Worm (Caenorhabditis elegans) whole organism, L4 larva: Measurements from ENCODE around the gene csn-1.

Experiments used
- D1046.2 ChIP-seq: fragments of 200-800 bp; sonication (Bioruptor generic); IDR thresholded peaks from 2 replicates; pipeline ENCODE4 v1.3.6; 2022; ENCODE audit warnings: missing genetic modification characterization, missing compliant biosample characterization
- F10B5.3 ChIP-seq: sonication (generic microtip); optimal IDR thresholded peaks from 2 replicates; lab custom pipeline; 2016; ENCODE audit warnings: mild to moderate bottlenecking, missing genetic modification characterization, missing compliant biosample characterization
- F26F4.8 ChIP-seq: fragments of 200-800 bp; sonication (Bioruptor generic); conservative IDR thresholded peaks from 2 replicates; pipeline ENCODE4 v1.3.6; 2022; ENCODE audit warnings: missing genetic modification characterization, missing compliant biosample characterization
- F37D6.2 ChIP-seq: sonication (generic microtip); optimal IDR thresholded peaks from 2 replicates; lab custom pipeline; 2016; ENCODE audit warnings: mild to moderate bottlenecking, missing genetic modification characterization, missing compliant biosample characterization
- T20F7.1 ChIP-seq: fragments of 200-800 bp; sonication (Bioruptor generic); optimal IDR thresholded peaks from 2 replicates; lab custom pipeline; 2018; ENCODE audit warnings: mild to moderate bottlenecking, missing genetic modification characterization, missing compliant biosample characterization
- T26A8.4 ChIP-seq: fragments of 200-800 bp; sonication (Bioruptor generic); IDR thresholded peaks from 2 replicates; pipeline ENCODE4 v1.3.6; 2022; ENCODE audit warnings: missing genetic modification characterization, missing compliant biosample characterization
- Y105C5A.15 ChIP-seq: fragments of 200-800 bp; sonication (Bioruptor generic); IDR thresholded peaks from 2 replicates; pipeline ENCODE4 v1.3.6; 2022; ENCODE audit warnings: missing genetic modification characterization, missing compliant biosample characterization
- Y48G9A.11 ChIP-seq: fragments of 200-800 bp; sonication (Bioruptor generic); IDR thresholded peaks from 2 replicates; pipeline ENCODE4 v1.3.6; 2022; ENCODE audit warnings: missing genetic modification reagents, missing genetic modification characterization, missing compliant biosample characterization
- ZK337.2 ChIP-seq: fragments of 200-800 bp; sonication (Bioruptor generic); IDR thresholded peaks from 2 replicates; pipeline ENCODE4 v1.3.6; 2022; ENCODE audit warnings: missing genetic modification reagents, missing genetic modification characterization, missing compliant biosample characterization
- ZK546.5 ChIP-seq, 2 experiments: sonication (generic microtip); optimal IDR thresholded peaks; 2 replicates each; lab custom pipeline; 2017; ENCODE audit warnings: missing biosample characterization in 2 of 2, missing genetic modification characterization in 2 of 2
- aly-2 ChIP-seq: sonication (generic microtip); optimal IDR thresholded peaks from 2 replicates; lab custom pipeline; 2018; ENCODE audit warnings: missing biosample characterization, missing genetic modification characterization
- ceh-20 ChIP-seq: fragments of 200-800 bp; sonication (Bioruptor generic); IDR thresholded peaks from 2 replicates; pipeline ENCODE4 v1.3.6; 2022; ENCODE audit warnings: missing genetic modification reagents, missing genetic modification characterization, missing compliant biosample characterization
- ceh-28 ChIP-seq: fragments of 150-350 bp; optimal IDR thresholded peaks from 2 replicates; lab custom pipeline; 2014; ENCODE audit warnings: missing biosample characterization, missing genetic modification reagents, missing genetic modification characterization
- ceh-44 ChIP-seq: fragments of 200-800 bp; sonication (Bioruptor generic); IDR thresholded peaks from 2 replicates; pipeline ENCODE4 v1.3.6; 2022; ENCODE audit warnings: missing genetic modification reagents, missing genetic modification characterization, missing compliant biosample characterization
- ceh-82 ChIP-seq: sonication (generic microtip); optimal IDR thresholded peaks from 2 replicates; lab custom pipeline; 2017; ENCODE audit warnings: missing biosample characterization, missing genetic modification characterization
- ces-1 ChIP-seq: fragments of 150-350 bp; sonication (generic microtip); optimal IDR thresholded peaks from 4 replicates; lab custom pipeline; 2014; ENCODE audit warnings: missing biosample characterization, missing genetic modification reagents, missing genetic modification characterization
- daf-12 ChIP-seq: fragments of 150-350 bp; optimal IDR thresholded peaks from 2 replicates; lab custom pipeline; 2014; ENCODE audit warnings: missing biosample characterization, missing genetic modification reagents, missing genetic modification characterization
- daf-16 ChIP-seq, 3 experiments: sonication (generic microtip); optimal IDR thresholded peaks; 2 replicates each; lab custom pipeline; 2016 to 2017; ENCODE audit warnings: missing genetic modification characterization in 3 of 3, missing genetic modification reagents in 3 of 3, mild to moderate bottlenecking in 2 of 3, missing compliant biosample characterization in 2 of 3, missing biosample characterization in 1 of 3, moderate library complexity in 1 of 3
- daf-8 ChIP-seq: fragments of 200-800 bp; sonication (Bioruptor generic); IDR thresholded peaks from 2 replicates; pipeline ENCODE4 v1.3.6; 2022; ENCODE audit warnings: missing genetic modification characterization, missing compliant biosample characterization
- dmd-6 ChIP-seq: fragments of 200-800 bp; sonication (Bioruptor generic); IDR thresholded peaks from 2 replicates; pipeline ENCODE4 v1.3.6; 2022; ENCODE audit warnings: missing genetic modification reagents, missing genetic modification characterization, missing compliant biosample characterization
- dmd-8 ChIP-seq: fragments of 200-800 bp; sonication (Bioruptor generic); IDR thresholded peaks from 2 replicates; pipeline ENCODE4 v1.3.6; 2022; ENCODE audit warnings: missing genetic modification characterization, missing compliant biosample characterization
- dpl-1 ChIP-seq: fragments of 150-350 bp; optimal IDR thresholded peaks from 2 replicates; lab custom pipeline; 2014; ENCODE audit warnings: missing biosample characterization, missing genetic modification reagents, missing genetic modification characterization
- duxl-1 ChIP-seq: sonication (generic microtip); optimal IDR thresholded peaks from 2 replicates; lab custom pipeline; 2016; ENCODE audit warnings: mild to moderate bottlenecking, missing genetic modification characterization, moderate library complexity, missing compliant biosample characterization; ENCODE audit not compliant: poor library complexity
- dve-1 ChIP-seq: sonication (generic microtip); optimal IDR thresholded peaks from 2 replicates; lab custom pipeline; 2017; ENCODE audit warnings: antibody characterized with exemption, mild to moderate bottlenecking, missing genetic modification characterization, missing compliant biosample characterization; ENCODE audit not compliant: insufficient read depth
- egl-27 ChIP-seq: sonication (generic microtip); optimal IDR thresholded peaks from 3 replicates; lab custom pipeline; 2017; ENCODE audit warnings: missing biosample characterization, missing genetic modification reagents, missing genetic modification characterization
- fkh-10 ChIP-seq: fragments of 150-350 bp; optimal IDR thresholded peaks from 2 replicates; lab custom pipeline; 2014; ENCODE audit warnings: missing biosample characterization, missing genetic modification reagents, missing genetic modification characterization
- hmg-1.1 ChIP-seq: fragments of 200-800 bp; sonication (Bioruptor generic); IDR thresholded peaks from 2 replicates; pipeline ENCODE4 v1.3.6; 2022; ENCODE audit warnings: missing genetic modification reagents, missing genetic modification characterization, missing compliant biosample characterization
- jun-1 ChIP-seq: fragments of 150-350 bp; optimal IDR thresholded peaks from 2 replicates; lab custom pipeline; 2014; ENCODE audit warnings: missing biosample characterization, missing genetic modification reagents, missing genetic modification characterization
- lim-7 ChIP-seq: fragments of 200-800 bp; sonication (Bioruptor generic); IDR thresholded peaks from 2 replicates; pipeline ENCODE4 v1.3.6; 2022; ENCODE audit warnings: missing genetic modification characterization, missing compliant biosample characterization
- lin-13 ChIP-seq: fragments of 150-350 bp; optimal IDR thresholded peaks from 2 replicates; lab custom pipeline; 2014; ENCODE audit warnings: missing biosample characterization, missing genetic modification reagents, missing genetic modification characterization
- lin-15B ChIP-seq: fragments of 150-350 bp; sonication (generic microtip); optimal IDR thresholded peaks from 3 replicates; lab custom pipeline; 2014; ENCODE audit warnings: missing biosample characterization, missing genetic modification characterization
- lin-38 ChIP-seq: fragments of 200-800 bp; sonication (Bioruptor generic); IDR thresholded peaks from 2 replicates; pipeline ENCODE4 v1.3.6; 2022; ENCODE audit warnings: missing genetic modification reagents, missing genetic modification characterization, missing compliant biosample characterization
- lir-3 ChIP-seq: sonication (generic microtip); optimal IDR thresholded peaks from 2 replicates; lab custom pipeline; 2016; ENCODE audit warnings: mild to moderate bottlenecking, missing genetic modification characterization, missing compliant biosample characterization
- lsy-2 ChIP-seq, 2 experiments: fragments of 150-350 bp in 1 of 2; sonication (generic microtip) in 1 of 2; optimal IDR thresholded peaks; 2 replicates each; lab custom pipeline; 2014 to 2017; ENCODE audit warnings: missing biosample characterization in 2 of 2, missing genetic modification characterization in 2 of 2
- mdl-1 ChIP-seq, 2 experiments: fragments of 150-350 bp in 1 of 2; sonication (generic microtip) in 1 of 2; optimal IDR thresholded peaks; 2 replicates each; lab custom pipeline; 2014 to 2017; ENCODE audit warnings: missing biosample characterization in 2 of 2, missing genetic modification characterization in 2 of 2
- nhr-10 ChIP-seq: fragments of 150-350 bp; optimal IDR thresholded peaks from 2 replicates; lab custom pipeline; 2014; ENCODE audit warnings: missing biosample characterization, missing genetic modification characterization
- nhr-111 ChIP-seq: fragments of 200-800 bp; sonication (Bioruptor generic); optimal IDR thresholded peaks from 2 replicates; lab custom pipeline; 2018; ENCODE audit warnings: mild to moderate bottlenecking, missing genetic modification characterization, missing compliant biosample characterization
- nhr-237 ChIP-seq: sonication (generic microtip); optimal IDR thresholded peaks from 2 replicates; lab custom pipeline; 2017; ENCODE audit warnings: missing biosample characterization, missing genetic modification characterization
- nhr-48 ChIP-seq: sonication (generic microtip); optimal IDR thresholded peaks from 2 replicates; lab custom pipeline; 2016; ENCODE audit warnings: mild to moderate bottlenecking, missing genetic modification characterization, missing compliant biosample characterization
- nhr-6 ChIP-seq: fragments of 150-350 bp; optimal IDR thresholded peaks from 2 replicates; lab custom pipeline; 2014; ENCODE audit warnings: missing biosample characterization, missing genetic modification characterization
- nhr-76 ChIP-seq: fragments of 150-350 bp; optimal IDR thresholded peaks from 2 replicates; lab custom pipeline; 2014; ENCODE audit warnings: missing biosample characterization, missing genetic modification characterization
- nhr-77 ChIP-seq: fragments of 150-350 bp; optimal IDR thresholded peaks from 2 replicates; lab custom pipeline; 2014; ENCODE audit warnings: missing biosample characterization, missing genetic modification characterization
- php-3 ChIP-seq: fragments of 200-800 bp; sonication (Bioruptor generic); IDR thresholded peaks from 2 replicates; pipeline ENCODE4 v1.3.6; 2022; ENCODE audit warnings: missing genetic modification reagents, missing genetic modification characterization, missing compliant biosample characterization
- rbr-2 ChIP-seq: sonication (generic microtip); optimal IDR thresholded peaks from 2 replicates; lab custom pipeline; 2016; ENCODE audit warnings: missing genotype, missing genetic modification characterization, missing compliant biosample characterization
- sdz-12 ChIP-seq: fragments of 200-800 bp; sonication (Bioruptor generic); optimal IDR thresholded peaks from 2 replicates; lab custom pipeline; 2018; ENCODE audit warnings: mild to moderate bottlenecking, missing genetic modification characterization, missing compliant biosample characterization
- snpc-4 ChIP-seq: fragments of 150-350 bp; optimal IDR thresholded peaks from 2 replicates; lab custom pipeline; 2014; ENCODE audit warnings: missing biosample characterization, missing genetic modification characterization
- spr-1 ChIP-seq: sonication (generic microtip); optimal IDR thresholded peaks from 2 replicates; lab custom pipeline; 2016; ENCODE audit warnings: mild to moderate bottlenecking, missing genetic modification characterization, missing compliant biosample characterization
- vab-7 ChIP-seq: fragments of 200-800 bp; sonication (Bioruptor generic); IDR thresholded peaks from 2 replicates; pipeline ENCODE4 v1.3.6; 2022; ENCODE audit warnings: missing genetic modification reagents, missing genetic modification characterization, missing compliant biosample characterization
- zag-1 ChIP-seq: fragments of 150-350 bp; optimal IDR thresholded peaks from 2 replicates; lab custom pipeline; 2014; ENCODE audit warnings: missing biosample characterization, missing genetic modification characterization
- zfp-3 ChIP-seq: fragments of 200-800 bp; sonication (Bioruptor generic); conservative IDR thresholded peaks from 2 replicates; pipeline ENCODE4 v1.3.6; 2022; ENCODE audit warnings: missing genetic modification reagents, missing genetic modification characterization, missing compliant biosample characterization
- zip-2 ChIP-seq: fragments of 150-350 bp; optimal IDR thresholded peaks from 2 replicates; lab custom pipeline; 2014; ENCODE audit warnings: missing biosample characterization, missing genetic modification characterization
- ztf-11 ChIP-seq: fragments of 150-350 bp; optimal IDR thresholded peaks from 2 replicates; lab custom pipeline; 2014; ENCODE audit warnings: missing biosample characterization, missing genetic modification characterization
- ztf-7 ChIP-seq: fragments of 150-350 bp; optimal IDR thresholded peaks from 2 replicates; lab custom pipeline; 2014; ENCODE audit warnings: missing biosample characterization, missing genetic modification characterization

csn-1 gene

DNA sequence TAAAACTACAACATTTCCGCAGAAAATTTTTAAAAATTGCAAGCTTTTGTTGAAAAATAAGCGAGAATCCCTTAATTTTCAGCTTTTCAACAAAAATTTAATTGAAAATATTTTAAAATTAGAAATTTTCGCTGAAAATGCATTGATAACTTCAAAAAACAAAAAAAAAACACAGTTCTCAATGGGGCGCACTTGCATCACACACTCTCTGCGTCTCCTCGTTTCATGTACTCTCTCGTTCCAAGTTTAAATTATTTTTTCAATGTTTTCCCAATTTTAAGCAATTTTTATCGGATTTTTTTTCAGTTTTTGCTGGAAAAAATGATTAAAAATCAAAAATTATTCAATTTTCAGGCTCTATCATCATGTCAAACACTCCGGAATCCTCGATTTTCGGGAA is 598 bp upstream of the csn-1 start, which contains the start of gene phf-14:
TSS of gene phf-14 (plus strand) at position 345 of the 400 bp plus-strand sequence.
- TF ChIP-seq sdz-12 (GFP tag; lab: Kevin White, UChicago) (no peak), F37D6.2 (tag; lab: Kevin White, UChicago) (no peak), nhr-237 (tag; lab: Kevin White, UChicago) (no peak), zip-2 (no peak), ceh-28 (tag; lab: Kevin White, UChicago) (no peak), lin-15B (tag; lab: Kevin White, UChicago) (no peak), jun-1 (tag; lab: Kevin White, UChicago) (no peak), T26A8.4 (GFP tag; lab: Robert Waterston, UW) (no peak), daf-8 (GFP tag; lab: Robert Waterston, UW) (no peak), nhr-76 (tag; lab: Kevin White, UChicago) (no peak), T20F7.1 (GFP tag; lab: Kevin White, UChicago) (no peak), vab-7 (no peak), ZK546.5 (tag; optimal IDR thresholded peaks at IDR 0.05; lab: Kevin White, UChicago) (no peak), dmd-6 (GFP tag; lab: Robert Waterston, UW) (no peak), D1046.2 (GFP tag; lab: Robert Waterston, UW) (no peak), nhr-10 (tag; lab: Kevin White, UChicago) (no peak), aly-2 (tag; lab: Kevin White, UChicago) (no peak), dve-1 (tag; lab: Kevin White, UChicago) (peak; percentile 48), F10B5.3 (no peak), nhr-6 (tag; lab: Kevin White, UChicago) (no peak), nhr-77 (tag; lab: Kevin White, UChicago) (no peak), daf-16 (GFP tag; optimal IDR thresholded peaks at IDR 0.05; lab: Kevin White, UChicago) (no peak), daf-16 (tag; optimal IDR thresholded peaks at IDR 0.05; lab: Kevin White, UChicago) (no peak), egl-27 (tag; lab: Kevin White, UChicago) (no peak), ceh-82 (tag; lab: Kevin White, UChicago) (no peak), ztf-11 (tag; lab: Kevin White, UChicago) (no peak), Y105C5A.15 (no peak), lim-7 (GFP tag; lab: Robert Waterston, UW) (no peak), ces-1 (GFP tag; lab: Kevin White, UChicago) (no peak), daf-12 (tag; lab: Kevin White, UChicago) (no peak), ceh-44 (no peak), hmg-1.1 (GFP tag; lab: Robert Waterston, UW) (no peak), snpc-4 (tag; lab: Kevin White, UChicago) (no peak), mdl-1 (tag; optimal IDR thresholded peaks at IDR 0.05; lab: Kevin White, UChicago) (no peak), ZK337.2 (GFP tag; lab: Robert Waterston, UW) (no peak), nhr-48 (tag; lab: Kevin White, UChicago) (no peak), lsy-2 (tag; optimal IDR thresholded peaks at IDR 0.05; lab: Kevin White, UChicago) (peak in 1 of 2 experiments; percentile 81), lin-13 (GFP tag; lab: Kevin White, UChicago) (no peak), Y48G9A.11 (no peak), zag-1 (tag; lab: Kevin White, UChicago) (no peak), lir-3 (tag; lab: Kevin White, UChicago) (no peak), rbr-2 (tag; lab: Kevin White, UChicago) (peak; percentile 32), F26F4.8 (GFP tag; lab: Robert Waterston, UW) (no peak), ceh-20 (no peak), spr-1 (tag; lab: Kevin White, UChicago) (no peak), nhr-111 (GFP tag; lab: Kevin White, UChicago) (no peak), zfp-3 (GFP tag; lab: Robert Waterston, UW) (no peak), duxl-1 (peak; percentile 41), dmd-8 (GFP tag; lab: Robert Waterston, UW) (no peak), fkh-10 (GFP tag; lab: Kevin White, UChicago) (no peak), lin-38 (GFP tag; lab: Robert Waterston, UW) (peak; percentile 98), php-3 (GFP tag; lab: Robert Waterston, UW) (no peak), ztf-7 (peak; percentile 9), dpl-1 (peak; percentile 68)
